Fruit fly (Drosophila melanogaster): ENCODE data around the gene CG2991.
A peak's percentile ranks its signal among the peaks of the same experiment; 100 is the strongest.

Gene CG2991

DNA sequence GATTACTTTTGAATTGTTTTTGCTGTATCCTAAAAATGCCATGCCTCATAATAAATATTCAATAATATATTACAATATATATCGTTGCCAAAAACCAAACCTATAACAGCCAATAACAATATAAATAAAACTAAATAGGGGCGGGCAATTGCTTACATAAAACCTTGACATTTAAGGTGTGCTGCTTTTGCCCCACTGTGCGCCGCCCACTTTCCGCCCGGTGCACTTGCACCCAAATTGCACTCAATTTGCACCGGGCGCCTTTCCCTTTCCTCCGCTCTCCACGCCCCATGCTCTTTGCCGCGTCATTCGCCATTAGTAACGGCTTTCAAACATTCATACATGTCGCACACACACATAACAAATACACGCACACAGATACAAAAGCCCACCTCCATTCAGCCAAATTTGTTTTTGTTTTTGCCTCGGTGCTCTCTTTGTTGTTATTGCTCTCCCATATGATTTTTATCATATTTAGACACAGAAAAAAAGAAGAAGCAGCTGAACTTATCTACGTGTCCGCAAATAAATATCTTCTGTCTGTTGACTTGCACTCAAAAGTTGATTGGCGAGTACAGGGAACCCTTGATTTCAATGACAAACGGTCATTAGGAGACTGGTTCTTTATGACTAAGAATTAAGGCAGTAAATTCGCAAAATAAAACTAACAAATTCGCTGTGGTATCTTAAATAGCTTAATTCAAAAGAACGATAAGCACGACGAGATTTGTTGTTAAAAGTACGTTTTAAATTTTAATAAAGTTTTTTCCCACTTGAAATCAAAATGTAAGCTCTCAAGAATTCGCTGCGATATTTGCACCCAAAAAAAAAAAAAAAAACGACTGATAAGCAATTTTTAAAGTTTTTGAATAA, 1.1 kb downstream of the CG2991 start (continued):
- no peak for TF ChIP-seq luna (GFP tag; optimal IDR thresholded peaks at IDR 0.05)
- TF ChIP-seq YL-1 (GFP tag; optimal IDR thresholded peaks at IDR 0.05): no peak
- peak; percentile 84 for TF ChIP-seq mirr (GFP tag; optimal IDR thresholded peaks at IDR 0.05)
- TF ChIP-seq ken (GFP tag; IDR thresholded peaks at IDR 0.05): peak; percentile 58; the same call in 1 of the 3 replicates
- TF ChIP-seq CG3065 (GFP tag; optimal IDR thresholded peaks at IDR 0.05): no peak
- no peak for TF ChIP-seq CG34224 (GFP tag; IDR thresholded peaks at IDR 0.05; ENCODE audit: partially characterized antibody)
- no peak for TF ChIP-seq cad (GFP tag; optimal IDR thresholded peaks at IDR 0.05)
- no peak for TF ChIP-seq CG30431 (GFP tag; optimal IDR thresholded peaks at IDR 0.05)
- no peak for TF ChIP-seq CG1602 (GFP tag; optimal IDR thresholded peaks at IDR 0.05)
- no peak for TF ChIP-seq mam (GFP tag; optimal IDR thresholded peaks at IDR 0.05)
- peak; percentile 12 for TF ChIP-seq ind (GFP tag; optimal IDR thresholded peaks at IDR 0.05)
- no peak for TF ChIP-seq tio (GFP tag; optimal IDR thresholded peaks at IDR 0.05)
- TF ChIP-seq sug (tag; optimal IDR thresholded peaks at IDR 0.05): peak; percentile 44
- TF ChIP-seq Nf-YB (GFP tag; optimal IDR thresholded peaks at IDR 0.05): no peak
- peak; percentile 70 for TF ChIP-seq sens (GFP tag)
- peak; percentile 0 for TF ChIP-seq CG12391 (tag; optimal IDR thresholded peaks at IDR 0.05)
- no peak for TF ChIP-seq CG10267 (tag; optimal IDR thresholded peaks at IDR 0.05)
- TF ChIP-seq NC2α (GFP tag; optimal IDR thresholded peaks at IDR 0.05): no peak
- no peak for TF ChIP-seq sisA (GFP tag; IDR thresholded peaks at IDR 0.05)
- TF ChIP-seq Aef1 (GFP tag; IDR thresholded peaks at IDR 0.05): peak; percentile 39; the same call in 2 of the 3 replicates
- 0 out of 2 replicates have a peak, but pooled peaks have one; percentile 37 for TF ChIP-seq bowl (GFP tag; IDR thresholded peaks at IDR 0.05)
- TF ChIP-seq CG7556 (GFP tag; optimal IDR thresholded peaks at IDR 0.05): peak; percentile 14
- TF ChIP-seq az2 (GFP tag; optimal IDR thresholded peaks at IDR 0.05): no peak
- TF ChIP-seq Bteb2 (GFP tag; optimal IDR thresholded peaks at IDR 0.05): no peak
- no peak for TF ChIP-seq fd64A (GFP tag; optimal IDR thresholded peaks at IDR 0.05)
- no peak for TF ChIP-seq CG12744 (GFP tag; optimal IDR thresholded peaks at IDR 0.05)
- peak; percentile 5 to 57 for TF ChIP-seq bsh (GFP tag; optimal IDR thresholded peaks at IDR 0.05)
- TF ChIP-seq org-1 (GFP tag; optimal IDR thresholded peaks at IDR 0.05): no peak
- no peak for TF ChIP-seq sc (optimal IDR thresholded peaks at IDR 0.05)
- TF ChIP-seq sc (GFP tag; optimal IDR thresholded peaks at IDR 0.05): no peak
- TF ChIP-seq kni (GFP tag; optimal IDR thresholded peaks at IDR 0.05): no peak
- no peak for TF ChIP-seq CG3726 (GFP tag; IDR thresholded peaks at IDR 0.05)
- no peak for TF ChIP-seq CG4328 (GFP tag; optimal IDR thresholded peaks at IDR 0.05)
- TF ChIP-seq ftz-f1 (GFP tag; optimal IDR thresholded peaks at IDR 0.05): no peak
- peak; percentile 74 for TF ChIP-seq CG15479 (GFP tag; optimal IDR thresholded peaks at IDR 0.05)
- TF ChIP-seq Dfd (GFP tag; optimal IDR thresholded peaks at IDR 0.05): no peak
- TF ChIP-seq Dbx (GFP tag; IDR thresholded peaks at IDR 0.05): 0 out of 3 replicates have a peak, but pooled peaks have one; percentile 25
- TF ChIP-seq Blimp-1 (GFP tag; optimal IDR thresholded peaks at IDR 0.05): peak; percentile 62
- TF ChIP-seq fd102C (GFP tag; optimal IDR thresholded peaks at IDR 0.05): no peak
- TF ChIP-seq CG2712 (tag; optimal IDR thresholded peaks at IDR 0.05): peak; percentile 16
- TF ChIP-seq CG17359 (tag; optimal IDR thresholded peaks at IDR 0.05): peak; percentile 39
- peak; percentile 36 for TF ChIP-seq CG2678 (tag; optimal IDR thresholded peaks at IDR 0.05)
- no peak for TF ChIP-seq ase (GFP tag; IDR thresholded peaks at IDR 0.05)
- no peak for TF ChIP-seq p53 (GFP tag; optimal IDR thresholded peaks at IDR 0.05)
- TF ChIP-seq CG11093 (GFP tag; IDR thresholded peaks at IDR 0.05): no peak
- TF ChIP-seq gsb-n (tag; optimal IDR thresholded peaks at IDR 0.05): peak; percentile 75
- no peak for TF ChIP-seq CG2116 (GFP tag; optimal IDR thresholded peaks at IDR 0.05)
- no peak for TF ChIP-seq Atf6 (GFP tag; IDR thresholded peaks at IDR 0.05)
- no peak for TF ChIP-seq CG1603 (tag; optimal IDR thresholded peaks at IDR 0.05)
- TF ChIP-seq CG13296 (GFP tag; optimal IDR thresholded peaks at IDR 0.05): peak; percentile 20

All from whole organism, embryonic.